Worm (Caenorhabditis elegans) whole organism, L4/young adult: Measurements from ENCODE around the gene pkg-2.

Source experiments
- W03F9.2 ChIP-seq: fragments of 150-350 bp; optimal IDR thresholded peaks from 2 replicates; lab custom pipeline; 2014; ENCODE audit warnings: missing biosample characterization, missing genetic modification characterization
- dao-5 ChIP-seq: sonication (generic microtip); optimal IDR thresholded peaks from 2 replicates; lab custom pipeline; 2016; ENCODE audit warnings: missing genotype, missing genetic modification characterization, moderate library complexity, missing compliant biosample characterization
- him-1 ChIP-seq: sonication (generic microtip); optimal IDR thresholded peaks from 2 replicates; lab custom pipeline; 2016; ENCODE audit warnings: missing genotype, missing genetic modification reagents, missing genetic modification characterization, missing compliant biosample characterization

The pkg-2 gene

ce11 chrIV:8570719-8571118 is 50.0 kb downstream of the pkg-2 start:
- no peak for TF ChIP-seq dao-5 (tag; lab: Kevin White, UChicago)

ce11 chrIV:8571138-8571537 is 50.4 kb downstream of the pkg-2 start, which contains the start of gene Y59H11AM.1:
Y59H11AM.1 (plus strand) TSS chrIV:8571438.
- no peak for TF ChIP-seq W03F9.2
- no peak for TF ChIP-seq him-1 (tag; lab: Kevin White, UChicago)
- no peak for TF ChIP-seq dao-5 (tag; lab: Kevin White, UChicago)

ce11 chrIV:8585076-8586033 is 64.7 kb downstream of the pkg-2 start, which contains the start of gene catp-7:
catp-7 (plus strand) TSS chrIV:8585983.
- no peak for TF ChIP-seq dao-5 (tag; lab: Kevin White, UChicago)
- no peak for TF ChIP-seq W03F9.2
- no peak for TF ChIP-seq him-1 (tag; lab: Kevin White, UChicago)

ce11 chrIV:8587057-8587456 is 66.4 kb downstream of the pkg-2 start:
- TF ChIP-seq him-1 (tag; lab: Kevin White, UChicago) (no peak), dao-5 (tag; lab: Kevin White, UChicago) (no peak), W03F9.2 (no peak)

- TF ChIP-seq dao-5 (tag; lab: Kevin White, UChicago) (no peak), W03F9.2 (no peak), him-1 (tag; lab: Kevin White, UChicago) (no peak)
Observed at ce11 chrIV:8587605-8588004, 66.9 kb downstream of the pkg-2 start.
